Fruit fly (Drosophila melanogaster) whole organism, larva: ENCODE data around the gene CheA29a.

Source experiments
- noc ChIP-seq: fragments of 200-800 bp; sonication (Bioruptor generic); optimal IDR thresholded peaks from 3 replicates; lab custom pipeline; 2019; ENCODE audit warnings: missing biosample characterization, mild to moderate bottlenecking, missing genetic modification characterization, moderate library complexity

The CheA29a gene

dm6 chr2L:8477049-8477448 lies at the start of gene CheA29a:
Gene CheA29a, plus strand, starts transcription at chr2L:8477349.
- TF ChIP-seq noc (tag; lab: Kevin White, UChicago), result no peak

dm6 chr2L:8432130-8432529 lies 45.0 kb upstream of the CheA29a start:
- no peak for TF ChIP-seq noc (tag; lab: Kevin White, UChicago)

- no peak for TF ChIP-seq noc (tag; lab: Kevin White, UChicago)
These were observed 43.6 kb upstream of the CheA29a start, which contains the start of gene grk for dm6 chr2L:8433512-8433911. Gene grk, minus strand, starts transcription at chr2L:8433598.

dm6 chr2L:8437176-8437575 lies 40.0 kb upstream of the CheA29a start, which contains the start of the genes D12 and Chrac-14:
Gene D12, minus strand, starts transcription at chr2L:8437365.
Gene Chrac-14, plus strand, starts transcription at chr2L:8437405.
- no peak for TF ChIP-seq noc (tag; lab: Kevin White, UChicago)

- TF ChIP-seq noc (tag; lab: Kevin White, UChicago), result no peak
These were observed 39.1 kb upstream of the CheA29a start, which contains the start of gene mus201 for dm6 chr2L:8438052-8438451. Gene mus201, plus strand, starts transcription at chr2L:8438169.

dm6 chr2L:8442147-8442546 lies 35.0 kb upstream of the CheA29a start, which contains the start of gene CG31897:
Gene CG31897, plus strand, starts transcription at chr2L:8442447.
- no peak for TF ChIP-seq noc (tag; lab: Kevin White, UChicago)

- TF ChIP-seq noc (tag; lab: Kevin White, UChicago), result no peak
These were observed 27.8 kb upstream of the CheA29a start, which contains the start of gene Aasdh for dm6 chr2L:8449358-8449757. Gene Aasdh, minus strand, starts transcription at chr2L:8449576.

- TF ChIP-seq noc (tag; lab: Kevin White, UChicago), result no peak
These were observed 25.7 kb upstream of the CheA29a start for dm6 chr2L:8451497-8451896.

- peak; percentile 24 for TF ChIP-seq noc (tag; lab: Kevin White, UChicago)
These were observed 15.2 kb upstream of the CheA29a start for dm6 chr2L:8461782-8462453.

- peak; percentile 55 for TF ChIP-seq noc (tag; lab: Kevin White, UChicago)
These were observed 13.7 kb upstream of the CheA29a start, which contains the start of gene Agpat2 for dm6 chr2L:8463144-8464106. Gene Agpat2, minus strand, starts transcription at chr2L:8463994.

dm6 chr2L:8464107-8464582 lies 13.0 kb upstream of the CheA29a start, which contains the start of gene prg:
Gene prg, plus strand, starts transcription at chr2L:8464488.
- peak; percentile 34 for TF ChIP-seq noc (tag; lab: Kevin White, UChicago)

- no peak for TF ChIP-seq noc (tag; lab: Kevin White, UChicago)
These were observed 10.5 kb upstream of the CheA29a start, which contains the start of gene dachs for dm6 chr2L:8466643-8467042. Gene dachs, plus strand, starts transcription at chr2L:8466817.

dm6 chr2L:8468929-8469681 lies 8.0 kb upstream of the CheA29a start:
- TF ChIP-seq noc (tag; lab: Kevin White, UChicago), result no peak

dm6 chr2L:8471667-8472066 lies 5.5 kb upstream of the CheA29a start:
- no peak for TF ChIP-seq noc (tag; lab: Kevin White, UChicago)

dm6 chr2L:8473448-8473847 lies 3.7 kb upstream of the CheA29a start:
- no peak for TF ChIP-seq noc (tag; lab: Kevin White, UChicago)
